Fruit fly (Drosophila melanogaster): ENCODE data around the gene CG1146.

Gene CG1146

dm6 chr3L:2487248-2487647 is 1.4 kb upstream of the CG1146 start (continued):
- TF ChIP-seq CG17361 (GFP tag; IDR thresholded peaks at IDR 0.05): 0 out of 3 replicates have a peak, but pooled peaks have one; percentile 16
- no peak for TF ChIP-seq CG31388 (GFP tag; optimal IDR thresholded peaks at IDR 0.05)
- TF ChIP-seq CG10979 (tag; optimal IDR thresholded peaks at IDR 0.05): peak; percentile 57
- TF ChIP-seq bsh (GFP tag; optimal IDR thresholded peaks at IDR 0.05): peak in 1 of 2 experiments; percentile 73
- TF ChIP-seq CG31441 (GFP tag; IDR thresholded peaks at IDR 0.05): 0 out of 2 replicates have a peak, but pooled peaks have one; percentile 18
- TF ChIP-seq CG7839 (tag; optimal IDR thresholded peaks at IDR 0.05): peak; percentile 26
- TF ChIP-seq ind (GFP tag; optimal IDR thresholded peaks at IDR 0.05): peak; percentile 7
- TF ChIP-seq yki (optimal IDR thresholded peaks at IDR 0.05): no peak
- TF ChIP-seq CG8478 (optimal IDR thresholded peaks at IDR 0.05): no peak
- TF ChIP-seq Rfx (GFP tag; IDR thresholded peaks at IDR 0.05): no peak
- TF ChIP-seq pho (GFP tag; optimal IDR thresholded peaks at IDR 0.05): no peak
- no peak for TF ChIP-seq CG34224 (GFP tag; IDR thresholded peaks at IDR 0.05; ENCODE audit: partially characterized antibody)
- 0 out of 3 replicates have a peak, but pooled peaks have one; percentile 16 for TF ChIP-seq row (GFP tag; IDR thresholded peaks at IDR 0.05)
- TF ChIP-seq gsb (GFP tag; IDR thresholded peaks at IDR 0.05): no peak
- peak; percentile 59 for TF ChIP-seq Med (GFP tag)
- peak; percentile 47 for TF ChIP-seq fd96Cb (tag; optimal IDR thresholded peaks at IDR 0.05)
- TF ChIP-seq lbe (GFP tag; optimal IDR thresholded peaks at IDR 0.05): peak; percentile 71
- TF ChIP-seq gcm (GFP tag; optimal IDR thresholded peaks at IDR 0.05): no peak
- peak; percentile 9 for TF ChIP-seq CG9727 (GFP tag; optimal IDR thresholded peaks at IDR 0.05)
- peak; percentile 58 for TF ChIP-seq CG11504 (tag; optimal IDR thresholded peaks at IDR 0.05)
- TF ChIP-seq CG4424 (GFP tag; optimal IDR thresholded peaks at IDR 0.05): peak; percentile 9
- peak; percentile 6 for TF ChIP-seq D19A (tag; optimal IDR thresholded peaks at IDR 0.05)
- TF ChIP-seq zfh1 (GFP tag; IDR thresholded peaks at IDR 0.05): 0 out of 3 replicates have a peak, but pooled peaks have one; percentile 34
- no peak for TF ChIP-seq bab2 (GFP tag; optimal IDR thresholded peaks at IDR 0.05)
- TF ChIP-seq sens (GFP tag): peak; percentile 80
- peak; percentile 49 for TF ChIP-seq Blimp-1 (GFP tag; optimal IDR thresholded peaks at IDR 0.05)
- no peak for TF ChIP-seq Hand (GFP tag; optimal IDR thresholded peaks at IDR 0.05)
- TF ChIP-seq Pdp1 (GFP tag; optimal IDR thresholded peaks at IDR 0.05): peak in 1 of 2 experiments; percentile 1
- no peak for TF ChIP-seq YL-1 (GFP tag; optimal IDR thresholded peaks at IDR 0.05)
- 0 out of 2 replicates have a peak, but pooled peaks have one; percentile 21 for TF ChIP-seq sisA (GFP tag; IDR thresholded peaks at IDR 0.05)

dm6 chr3L:2489438-2489837 is 834 bp downstream of the CG1146 start:
- peak; percentile 60 for TF ChIP-seq kni (GFP tag; optimal IDR thresholded peaks at IDR 0.05)
- TF ChIP-seq h (optimal IDR thresholded peaks at IDR 0.05): no peak
- peak; percentile 73 for TF ChIP-seq zfh1 (GFP tag; IDR thresholded peaks at IDR 0.05)
- TF ChIP-seq CG5245 (GFP tag; optimal IDR thresholded peaks at IDR 0.05): no peak
- TF ChIP-seq Bgb (GFP tag; IDR thresholded peaks at IDR 0.05; ENCODE audit: partially characterized antibody): no peak
- no peak for TF ChIP-seq sima (GFP tag; optimal IDR thresholded peaks at IDR 0.05)
- no peak for TF ChIP-seq lov (optimal IDR thresholded peaks at IDR 0.05)
- 0 out of 3 replicates have a peak, but pooled peaks have one; percentile 27 for TF ChIP-seq lov (GFP tag; IDR thresholded peaks at IDR 0.05)
- TF ChIP-seq Kr (GFP tag; optimal IDR thresholded peaks at IDR 0.05): no peak
- no peak for TF ChIP-seq esg (GFP tag; conservative IDR thresholded peaks at IDR 0.05)
- TF ChIP-seq CG10267 (tag; optimal IDR thresholded peaks at IDR 0.05): peak; percentile 7
- TF ChIP-seq slbo (GFP tag; IDR thresholded peaks at IDR 0.05): no peak
- TF ChIP-seq GATAe (GFP tag; conservative IDR thresholded peaks at IDR 0.05): no peak
- no peak for TF ChIP-seq CG8944 (GFP tag; optimal IDR thresholded peaks at IDR 0.05)
- no peak for TF ChIP-seq mld (GFP tag; IDR thresholded peaks at IDR 0.05; ENCODE audit: partially characterized antibody)
- TF ChIP-seq Dip2 (GFP tag; IDR thresholded peaks at IDR 0.05): no peak
- TF ChIP-seq CG15479 (GFP tag; optimal IDR thresholded peaks at IDR 0.05): peak; percentile 63
- no peak for TF ChIP-seq NFAT (GFP tag; IDR thresholded peaks at IDR 0.05)
- TF ChIP-seq ttk (GFP tag; IDR thresholded peaks at IDR 0.05): no peak
- TF ChIP-seq Hey (tag; optimal IDR thresholded peaks at IDR 0.05): no peak
- TF ChIP-seq CG18476 (GFP tag; optimal IDR thresholded peaks at IDR 0.05): no peak
- no peak for TF ChIP-seq dati (GFP tag; IDR thresholded peaks at IDR 0.05)
- TF ChIP-seq Gug (GFP tag; IDR thresholded peaks at IDR 0.05): no peak
- TF ChIP-seq tx (GFP tag; optimal IDR thresholded peaks at IDR 0.05): no peak
- no peak for TF ChIP-seq Tbp (GFP tag; optimal IDR thresholded peaks at IDR 0.05)
